Fruit fly (Drosophila melanogaster) whole organism, embryonic: ENCODE measurements around the gene CG3529.

ENCODE experiments used
- Aef1 ChIP-seq: fragments of 200-800 bp; sonication (Bioruptor generic); IDR thresholded peaks from 3 replicates; pipeline ENCODE4 v1.3.6; 2022; ENCODE audit warnings: missing biosample characterization, missing genetic modification characterization
- Antp ChIP-seq: fragments of 200-800 bp; sonication (Bioruptor generic); optimal IDR thresholded peaks from 3 replicates; lab custom pipeline; 2016; ENCODE audit warnings: missing biosample characterization, missing genetic modification characterization
- Bgb ChIP-seq: fragments of 200-800 bp; sonication (Bioruptor generic); IDR thresholded peaks from 2 replicates; pipeline ENCODE4 v1.3.6; 2022; ENCODE audit warnings: missing biosample characterization, missing genetic modification characterization; ENCODE audit not compliant: partially characterized antibody
- Blimp-1 ChIP-seq: fragments of 200-800 bp; sonication (Bioruptor generic); optimal IDR thresholded peaks from 3 replicates; lab custom pipeline; 2018; ENCODE audit warnings: missing biosample characterization, missing genetic modification characterization, mild to moderate bottlenecking, moderate library complexity, missing genetic modification reagents
- CG10209 ChIP-seq: fragments of 200-800 bp; sonication (Bioruptor generic); optimal IDR thresholded peaks from 3 replicates; lab custom pipeline; 2017; ENCODE audit warnings: missing biosample characterization, mild to moderate bottlenecking, missing genetic modification characterization, missing genetic modification reagents
- CG10565 ChIP-seq: fragments of 200-800 bp; sonication (Bioruptor generic); optimal IDR thresholded peaks from 3 replicates; lab custom pipeline; 2016; ENCODE audit warnings: missing biosample characterization, mild to moderate bottlenecking, missing genetic modification characterization
- CG11085 ChIP-seq: fragments of 200-800 bp; sonication (Bioruptor generic); IDR thresholded peaks from 2 replicates; pipeline ENCODE4 v1.3.6; 2022; ENCODE audit warnings: missing biosample characterization, missing genetic modification characterization
- CG1647 ChIP-seq: fragments of 200-800 bp; sonication (Bioruptor generic); optimal IDR thresholded peaks from 3 replicates; lab custom pipeline; 2016; ENCODE audit warnings: missing biosample characterization, missing genetic modification characterization
- CG17385 ChIP-seq: fragments of 200-800 bp; sonication (Bioruptor generic); optimal IDR thresholded peaks from 3 replicates; lab custom pipeline; 2018; ENCODE audit warnings: missing biosample characterization, mild to moderate bottlenecking, missing genetic modification characterization
- CG17568 ChIP-seq: fragments of 200-800 bp; sonication (Bioruptor generic); optimal IDR thresholded peaks from 2 replicates; lab custom pipeline; 2018; ENCODE audit warnings: missing biosample characterization, mild to moderate bottlenecking, missing genetic modification characterization, moderate library complexity
- CG17612 ChIP-seq: fragments of 200-800 bp; sonication (Bioruptor generic); IDR thresholded peaks from 2 replicates; pipeline ENCODE4 v1.3.6; 2022; ENCODE audit warnings: missing biosample characterization, missing genetic modification characterization
- CG2889 ChIP-seq: fragments of 200-800 bp; sonication (Bioruptor generic); IDR thresholded peaks from 3 replicates; pipeline ENCODE4 v1.3.6; 2022; ENCODE audit warnings: missing biosample characterization, missing genetic modification characterization
- CG3065 ChIP-seq: fragments of 200-800 bp; sonication (Bioruptor generic); optimal IDR thresholded peaks from 2 replicates; lab custom pipeline; 2016; ENCODE audit warnings: missing biosample characterization, missing genetic modification characterization
- CG3163 ChIP-seq: fragments of 200-800 bp; sonication (Bioruptor generic); optimal IDR thresholded peaks from 3 replicates; lab custom pipeline; 2016; ENCODE audit warnings: missing biosample characterization, missing genetic modification characterization
- CG3995 ChIP-seq: fragments of 200-800 bp; sonication (Bioruptor generic); optimal IDR thresholded peaks from 3 replicates; lab custom pipeline; 2016; ENCODE audit warnings: missing biosample characterization, missing genetic modification characterization
- CG4424 ChIP-seq: fragments of 200-800 bp; sonication (Bioruptor generic); optimal IDR thresholded peaks from 3 replicates; lab custom pipeline; 2016; ENCODE audit warnings: missing biosample characterization, missing genetic modification characterization
- CG6272 ChIP-seq: fragments of 200-800 bp; sonication (Bioruptor generic); IDR thresholded peaks from 2 replicates; pipeline ENCODE4 v1.3.6; 2022; ENCODE audit warnings: missing biosample characterization, missing genetic modification characterization
- CG6654 ChIP-seq: fragments of 200-800 bp; sonication (Bioruptor generic); optimal IDR thresholded peaks from 2 replicates; lab custom pipeline; 2017; ENCODE audit warnings: missing biosample characterization, mild to moderate bottlenecking, missing genetic modification characterization
- CG8290 ChIP-seq, 3 experiments: fragments of 200-800 bp; sonication (Bioruptor generic); optimal IDR thresholded peaks; 2 replicates each; lab custom pipeline; 2016 to 2019; ENCODE audit warnings: missing biosample characterization in 3 of 3, missing genetic modification characterization in 3 of 3, mild to moderate bottlenecking in 2 of 3, moderate library complexity in 1 of 3
- CG8924 ChIP-seq: fragments of 200-800 bp; optimal IDR thresholded peaks from 3 replicates; lab custom pipeline; 2019; ENCODE audit warnings: missing biosample characterization, mild to moderate bottlenecking, missing genetic modification characterization, moderate library complexity
- CG9609 ChIP-seq: fragments of 200-800 bp; sonication (Bioruptor generic); optimal IDR thresholded peaks from 3 replicates; lab custom pipeline; 2016; ENCODE audit warnings: missing biosample characterization, missing genetic modification characterization
- Dip2 ChIP-seq: fragments of 200-800 bp; sonication (Bioruptor generic); IDR thresholded peaks from 2 replicates; pipeline ENCODE4 v1.3.6; 2022; ENCODE audit warnings: missing biosample characterization, missing genetic modification characterization
- Eip74EF ChIP-seq, 2 experiments: fragments of 200-800 bp in 1 of 2; fragments of >200 bp in 1 of 2; sonication (Bioruptor generic) in 1 of 2; optimal IDR thresholded peaks; 2 replicates each; lab custom pipeline; 2017 to 2019; ENCODE audit warnings: missing biosample characterization in 2 of 2, missing genetic modification characterization in 2 of 2, mild to moderate bottlenecking in 1 of 2, moderate library complexity in 1 of 2
- Fer3 ChIP-seq: fragments of 200-800 bp; sonication (Bioruptor generic); optimal IDR thresholded peaks from 2 replicates; lab custom pipeline; 2018; ENCODE audit warnings: missing biosample characterization, mild to moderate bottlenecking, missing genetic modification characterization, moderate library complexity
- H15 ChIP-seq: fragments of 200-800 bp; sonication (Bioruptor generic); IDR thresholded peaks from 3 replicates; pipeline ENCODE4 v1.3.6; 2022; ENCODE audit warnings: missing biosample characterization, missing genetic modification characterization
- Hey ChIP-seq: fragments of 200-800 bp; sonication (Bioruptor generic); optimal IDR thresholded peaks from 3 replicates; lab custom pipeline; 2018; ENCODE audit warnings: missing biosample characterization, mild to moderate bottlenecking, missing genetic modification characterization
- MESR4 ChIP-seq: fragments of 200-800 bp; sonication (Bioruptor generic); optimal IDR thresholded peaks from 2 replicates; lab custom pipeline; 2018; ENCODE audit warnings: missing biosample characterization, mild to moderate bottlenecking, missing genetic modification characterization, moderate library complexity
- Scr ChIP-seq: fragments of 200-800 bp; sonication (Bioruptor generic); IDR thresholded peaks from 2 replicates; pipeline ENCODE4 v1.3.6; 2022; ENCODE audit warnings: missing biosample characterization, missing genetic modification characterization; ENCODE audit not compliant: partially characterized antibody
- Tbp ChIP-seq: fragments of >200 bp; optimal IDR thresholded peaks from 2 replicates; lab custom pipeline; 2018; ENCODE audit warnings: missing biosample characterization, missing genetic modification characterization
- ab ChIP-seq: fragments of 200-800 bp; sonication (Bioruptor generic); optimal IDR thresholded peaks from 2 replicates; lab custom pipeline; 2016; ENCODE audit warnings: missing biosample characterization, missing genetic modification characterization
- ara ChIP-seq: fragments of 200-800 bp; sonication (Bioruptor generic); IDR thresholded peaks from 2 replicates; pipeline ENCODE4 v1.3.6; 2022; ENCODE audit warnings: missing biosample characterization, missing genetic modification characterization
- crc ChIP-seq: fragments of 200-800 bp; sonication (Bioruptor generic); optimal IDR thresholded peaks from 2 replicates; lab custom pipeline; 2016; ENCODE audit warnings: missing biosample characterization, missing genetic modification characterization
- dm ChIP-seq: fragments of 200-800 bp; sonication (Bioruptor generic); optimal IDR thresholded peaks from 3 replicates; lab custom pipeline; 2016; ENCODE audit warnings: missing biosample characterization, missing genetic modification characterization
- fru ChIP-seq: fragments of >200 bp; optimal IDR thresholded peaks from 2 replicates; lab custom pipeline; 2017
- grau ChIP-seq: fragments of 200-800 bp; optimal IDR thresholded peaks from 3 replicates; lab custom pipeline; 2019; ENCODE audit warnings: missing biosample characterization, mild to moderate bottlenecking, missing genetic modification characterization, moderate library complexity
- grn ChIP-seq: fragments of 200-800 bp; sonication (Bioruptor generic); optimal IDR thresholded peaks from 3 replicates; lab custom pipeline; 2017; ENCODE audit warnings: missing biosample characterization, missing genetic modification characterization
- klu ChIP-seq: fragments of 200-800 bp; sonication (Bioruptor generic); IDR thresholded peaks from 2 replicates; pipeline ENCODE4 v1.3.6; 2022; ENCODE audit warnings: missing biosample characterization, missing genetic modification characterization
- kni ChIP-seq: fragments of 200-800 bp; sonication (Bioruptor generic); optimal IDR thresholded peaks from 3 replicates; lab custom pipeline; 2017; ENCODE audit warnings: mild to moderate bottlenecking, missing biosample characterization, missing genetic modification reagents, missing genetic modification characterization
- knrl ChIP-seq: fragments of 200-800 bp; sonication (Bioruptor generic); IDR thresholded peaks from 3 replicates; pipeline ENCODE4 v1.3.6; 2022; ENCODE audit warnings: missing biosample characterization, missing genetic modification characterization; ENCODE audit not compliant: partially characterized antibody
- lov ChIP-seq, 2 experiments: fragments of 200-800 bp in 1 of 2; fragments of >200 bp in 1 of 2; sonication (Bioruptor generic) in 1 of 2; IDR thresholded peaks in 1 of 2; optimal IDR thresholded peaks in 1 of 2; 2 replicates in 1 of 2; 3 replicates in 1 of 2; pipeline versions ENCODE4 v1.3.6 to Lab custom; 2017 to 2022; ENCODE audit warnings: missing biosample characterization in 1 of 2, missing genetic modification characterization in 1 of 2
- mld ChIP-seq: fragments of 200-800 bp; sonication (Bioruptor generic); IDR thresholded peaks from 3 replicates; pipeline ENCODE4 v1.3.6; 2022; ENCODE audit warnings: missing biosample characterization, missing genetic modification characterization; ENCODE audit not compliant: partially characterized antibody
- odd ChIP-seq: fragments of 200-800 bp; sonication (Bioruptor generic); optimal IDR thresholded peaks from 2 replicates; lab custom pipeline; 2017; ENCODE audit warnings: missing biosample characterization, mild to moderate bottlenecking, missing genetic modification characterization
- p53 ChIP-seq: fragments of 200-800 bp; sonication (Bioruptor generic); optimal IDR thresholded peaks from 2 replicates; lab custom pipeline; 2016; ENCODE audit warnings: missing biosample characterization, missing genetic modification characterization
- psq ChIP-seq: fragments of 200-800 bp; sonication (Bioruptor generic); optimal IDR thresholded peaks from 2 replicates; lab custom pipeline; 2017; ENCODE audit warnings: missing biosample characterization, missing genetic modification characterization
- rib ChIP-seq: fragments of 200-800 bp; sonication (Bioruptor generic); IDR thresholded peaks from 2 replicates; pipeline ENCODE4 v1.3.6; 2022; ENCODE audit warnings: missing biosample characterization, missing genetic modification characterization
- shn ChIP-seq: fragments of 200-800 bp; sonication (Bioruptor generic); optimal IDR thresholded peaks from 3 replicates; lab custom pipeline; 2016; ENCODE audit warnings: missing biosample characterization, missing genetic modification characterization
- toy ChIP-seq: fragments of 200-800 bp; sonication (Bioruptor generic); IDR thresholded peaks from 2 replicates; pipeline ENCODE4 v1.3.6; 2022; ENCODE audit warnings: missing biosample characterization, missing genetic modification characterization
- zfh2 ChIP-seq: fragments of 200-800 bp; sonication (Bioruptor generic); optimal IDR thresholded peaks from 2 replicates; lab custom pipeline; 2016; ENCODE audit warnings: missing biosample characterization, missing genetic modification characterization

Gene CG3529

DNA sequence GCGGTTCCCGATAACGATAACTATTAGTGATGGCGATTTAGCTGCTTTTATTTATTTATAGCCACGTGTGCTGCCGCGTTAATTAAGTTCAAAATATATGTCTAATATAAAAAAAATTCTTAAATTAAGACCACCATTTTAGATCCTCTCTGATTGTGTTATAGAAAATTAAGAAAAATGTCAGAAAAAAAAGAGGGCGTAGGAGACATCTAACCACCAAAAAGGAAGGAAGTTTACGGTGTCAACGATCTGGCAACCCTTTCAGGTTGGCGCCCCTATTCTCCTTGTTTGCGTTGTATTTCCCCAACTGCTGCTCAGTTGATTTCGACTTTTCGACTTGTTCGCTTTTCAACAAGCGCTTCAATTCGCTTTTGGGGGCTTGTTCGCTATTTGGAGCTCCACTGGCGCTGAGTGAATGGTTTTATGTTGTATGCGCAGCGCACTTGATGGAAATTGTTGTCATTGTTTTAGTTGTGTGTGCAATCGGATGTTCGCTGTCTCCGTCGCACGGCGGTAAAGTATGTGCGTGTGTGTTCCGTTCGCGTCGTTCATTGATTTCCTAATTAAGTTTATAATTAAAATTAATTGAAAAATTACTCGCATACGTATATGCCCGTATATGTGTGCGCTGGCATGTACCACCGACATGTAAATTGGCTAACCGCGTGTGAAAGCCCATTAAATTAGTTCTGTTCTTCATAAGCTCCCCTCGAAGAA, 14.3 kb downstream of the CG3529 start, which contains the start of the genes CG3434 and CG44838 (continued):
- TF ChIP-seq CG2889 (GFP tag; lab: Robert Waterston, UW) (peak; percentile 60; the same call in 2 of the 3 replicates), CG6272 (GFP tag; lab: Robert Waterston, UW) (peak; percentile 76; the same call in 1 of the 2 replicates), fru (lab: Kevin White, UChicago) (no peak), MESR4 (GFP tag; lab: Kevin White, UChicago) (no peak), CG3163 (GFP tag; lab: Kevin White, UChicago) (peak; percentile 31), CG17612 (GFP tag; lab: Robert Waterston, UW) (no peak), CG3995 (GFP tag; lab: Kevin White, UChicago) (peak; percentile 29), CG8924 (tag; lab: Kevin White, UChicago) (peak; percentile 89), CG3065 (peak; percentile 51), Antp (peak; percentile 62), toy (GFP tag; lab: Robert Waterston, UW) (no peak), odd (peak; percentile 44), crc (GFP tag; lab: Kevin White, UChicago) (peak; percentile 39), CG17568 (GFP tag; lab: Kevin White, UChicago) (peak; percentile 64), CG8290 (GFP tag; optimal IDR thresholded peaks at IDR 0.05; lab: Kevin White, UChicago) (peak; percentile 83), CG8290 (tag; optimal IDR thresholded peaks at IDR 0.05; lab: Kevin White, UChicago) (peak; percentile 27 to 81), Fer3 (tag; lab: Kevin White, UChicago) (peak; percentile 71), Eip74EF (GFP tag; optimal IDR thresholded peaks at IDR 0.05; lab: Kevin White, UChicago) (peak in 1 of 2 experiments; percentile 77), klu (GFP tag; lab: Robert Waterston, UW) (peak; percentile 51; the same call in 1 of the 2 replicates), mld (GFP tag; lab: Robert Waterston, UW) (no peak), psq (peak; percentile 77), shn (peak; percentile 68), grn (GFP tag; lab: Kevin White, UChicago) (peak; percentile 48), grau (tag; lab: Kevin White, UChicago) (peak; percentile 84), CG11085 (peak; percentile 62; the same call in 1 of the 2 replicates), zfh2 (peak; percentile 75), Tbp (GFP tag; lab: Kevin White, UChicago) (no peak), CG9609 (peak; percentile 53), Scr (GFP tag; lab: Robert Waterston, UW) (peak; percentile 33), Dip2 (GFP tag; lab: Robert Waterston, UW) (no peak), knrl (GFP tag; lab: Robert Waterston, UW) (0 out of 3 replicates have a peak, but pooled peaks have one; percentile 18), p53 (peak; percentile 39), CG17385 (GFP tag; lab: Kevin White, UChicago) (peak; percentile 73), CG10209 (GFP tag; lab: Kevin White, UChicago) (peak; percentile 68), H15 (GFP tag; lab: Robert Waterston, UW) (peak; percentile 74; the same call in 2 of the 3 replicates), CG6654 (no peak), ab (GFP tag; lab: Kevin White, UChicago) (peak; percentile 77), Bgb (GFP tag; lab: Robert Waterston, UW) (peak; percentile 35; the same call in 1 of the 2 replicates), CG1647 (GFP tag; lab: Kevin White, UChicago) (peak; percentile 67), Hey (tag; lab: Kevin White, UChicago) (peak; percentile 9), CG10565 (GFP tag; lab: Kevin White, UChicago) (peak; percentile 11), kni (GFP tag; lab: Kevin White, UChicago) (peak; percentile 75), CG4424 (GFP tag; lab: Kevin White, UChicago) (peak; percentile 84), dm (GFP tag; lab: Kevin White, UChicago) (peak; percentile 75), Blimp-1 (GFP tag; lab: Kevin White, UChicago) (peak; percentile 70), ara (GFP tag; lab: Robert Waterston, UW) (peak; percentile 65), Aef1 (GFP tag; lab: Robert Waterston, UW) (peak; percentile 57), rib (GFP tag; lab: Robert Waterston, UW) (no peak), lov (optimal IDR thresholded peaks at IDR 0.05; lab: Kevin White, UChicago) (no peak), lov (GFP tag; IDR thresholded peaks at IDR 0.05; lab: Robert Waterston, UW) (0 out of 3 replicates have a peak, but pooled peaks have one; percentile 35)
